Worm (Caenorhabditis elegans) whole organism, L4/young adult: ENCODE results near the gene sec-61.G.

ENCODE experiments used
- W03F9.2 ChIP-seq: fragments of 150-350 bp; optimal IDR thresholded peaks from 2 replicates; lab custom pipeline; 2014; ENCODE audit warnings: missing biosample characterization, missing genetic modification characterization
- dao-5 ChIP-seq: sonication (generic microtip); optimal IDR thresholded peaks from 2 replicates; lab custom pipeline; 2016; ENCODE audit warnings: missing genotype, missing genetic modification characterization, moderate library complexity, missing compliant biosample characterization
- him-1 ChIP-seq: sonication (generic microtip); optimal IDR thresholded peaks from 2 replicates; lab custom pipeline; 2016; ENCODE audit warnings: missing genotype, missing genetic modification reagents, missing genetic modification characterization, missing compliant biosample characterization

The sec-61.G gene

DNA sequence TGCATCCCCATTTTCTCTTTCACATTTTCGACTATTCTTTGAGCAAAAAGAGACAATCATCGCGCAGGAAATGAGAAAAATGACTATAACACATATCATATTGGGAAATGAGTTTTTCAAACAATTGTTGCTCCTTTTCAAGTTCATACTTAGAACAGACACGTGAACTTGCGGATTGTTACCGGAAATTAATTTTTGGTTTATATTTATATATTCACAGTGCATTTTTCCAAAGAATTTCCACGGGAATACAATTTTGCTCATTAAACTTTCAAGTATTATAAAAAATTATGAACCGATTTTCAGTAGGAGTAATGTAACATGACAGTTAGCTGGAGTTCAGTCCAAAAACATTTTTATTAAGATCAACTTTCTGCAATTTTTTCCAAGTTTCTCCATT is 26.3 kb upstream of the sec-61.G start, which contains the start of gene F58B4.7:
F58B4.7 (minus strand) TSS at position 101 of the 400 bp plus-strand sequence.
- TF ChIP-seq W03F9.2 (tag; lab: Kevin White, UChicago) = no peak
- no peak for TF ChIP-seq dao-5 (tag; lab: Kevin White, UChicago)

DNA sequence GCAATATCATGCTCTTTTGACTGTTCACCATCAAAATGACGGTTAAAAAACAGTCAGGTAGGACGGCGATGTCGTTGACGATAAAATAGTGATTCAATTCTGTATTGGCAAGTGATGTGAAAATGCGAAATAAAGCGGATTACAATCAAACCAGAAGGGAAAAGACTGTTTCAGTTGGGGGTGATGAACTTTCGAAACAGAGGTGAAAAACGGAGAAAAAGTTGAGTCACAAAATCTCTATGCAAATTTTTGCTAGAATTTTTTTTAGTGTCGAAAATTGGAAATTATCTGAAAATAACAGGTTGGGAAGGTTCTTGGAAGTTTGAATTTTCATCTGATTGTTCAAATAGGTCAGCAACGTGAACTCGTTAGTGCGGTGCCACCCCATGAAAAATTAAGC is 24.8 kb upstream of the sec-61.G start, which contains the start of gene nas-31:
nas-31 (minus strand) TSS at position 101 of the 400 bp plus-strand sequence.
- TF ChIP-seq dao-5 (tag; lab: Kevin White, UChicago) (no peak), him-1 (tag; lab: Kevin White, UChicago) (no peak), W03F9.2 (tag; lab: Kevin White, UChicago) (no peak)

DNA sequence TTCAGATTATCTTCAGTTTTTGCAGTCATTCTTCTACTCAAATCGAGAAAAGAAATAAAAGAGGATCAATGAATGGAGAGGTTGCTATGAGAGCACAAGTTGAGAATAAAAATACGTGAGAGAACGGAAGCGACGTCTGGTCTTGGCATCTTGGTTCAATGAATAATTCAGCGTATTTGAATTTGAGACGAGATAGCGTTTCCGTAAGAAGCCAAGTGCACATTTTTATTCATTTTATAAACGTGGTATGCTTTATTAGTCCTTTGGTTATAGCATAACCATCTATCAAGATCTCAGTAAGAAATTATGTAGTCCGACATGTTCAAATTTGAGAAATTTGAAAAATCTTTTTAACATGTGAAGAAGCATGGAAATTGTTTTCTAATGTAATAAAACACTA is 21.4 kb upstream of the sec-61.G start, which contains the start of gene F58B4.2:
F58B4.2 (minus strand) TSS at position 101 of the 400 bp plus-strand sequence.
- TF ChIP-seq dao-5 (tag; lab: Kevin White, UChicago) = no peak
- TF ChIP-seq him-1 (tag; lab: Kevin White, UChicago) = no peak
- TF ChIP-seq W03F9.2 (tag; lab: Kevin White, UChicago) = no peak

DNA sequence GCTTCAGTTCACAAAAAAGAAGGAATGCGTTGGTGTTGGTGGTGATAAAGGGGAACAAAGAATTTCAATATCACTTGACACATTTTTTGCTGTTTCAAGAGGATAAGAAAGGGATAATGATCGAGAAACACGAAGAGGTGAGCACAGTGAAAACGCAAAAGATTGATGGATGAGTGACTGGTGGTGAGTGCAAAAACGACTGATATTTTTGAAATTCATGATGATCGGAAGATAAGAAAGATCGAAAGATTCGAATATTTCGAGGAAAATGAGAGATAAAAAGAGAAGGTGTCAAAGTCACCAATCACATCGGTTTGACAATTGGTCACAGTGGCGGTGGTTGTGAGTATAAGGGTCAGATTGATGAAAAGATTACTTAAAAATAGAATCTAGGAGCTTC is 19.0 kb upstream of the sec-61.G start:
- TF ChIP-seq him-1 (tag; lab: Kevin White, UChicago) = no peak
- TF ChIP-seq dao-5 (tag; lab: Kevin White, UChicago) = no peak
- no peak for TF ChIP-seq W03F9.2 (tag; lab: Kevin White, UChicago)

DNA sequence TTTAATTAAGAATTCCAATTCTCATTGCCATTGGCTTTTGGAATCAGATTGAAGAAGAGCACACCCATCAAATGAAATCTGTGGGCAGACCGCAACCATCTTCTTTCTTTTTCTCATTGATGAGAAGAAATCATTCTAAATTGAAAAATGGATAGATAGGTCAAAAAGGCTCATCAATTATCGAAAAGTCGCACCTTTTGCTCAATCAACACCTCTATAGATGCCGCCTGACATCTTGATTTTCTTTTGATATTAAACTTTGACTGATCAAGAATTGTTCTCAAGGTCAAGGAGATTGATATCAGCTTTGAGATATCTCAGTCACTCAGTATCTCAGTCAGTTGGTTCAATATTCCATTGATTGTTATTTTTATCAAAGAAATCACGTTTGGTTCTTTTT is 13.0 kb upstream of the sec-61.G start:
- no peak for TF ChIP-seq him-1 (tag; lab: Kevin White, UChicago)
- no peak for TF ChIP-seq W03F9.2 (tag; lab: Kevin White, UChicago)
- no peak for TF ChIP-seq dao-5 (tag; lab: Kevin White, UChicago)

DNA sequence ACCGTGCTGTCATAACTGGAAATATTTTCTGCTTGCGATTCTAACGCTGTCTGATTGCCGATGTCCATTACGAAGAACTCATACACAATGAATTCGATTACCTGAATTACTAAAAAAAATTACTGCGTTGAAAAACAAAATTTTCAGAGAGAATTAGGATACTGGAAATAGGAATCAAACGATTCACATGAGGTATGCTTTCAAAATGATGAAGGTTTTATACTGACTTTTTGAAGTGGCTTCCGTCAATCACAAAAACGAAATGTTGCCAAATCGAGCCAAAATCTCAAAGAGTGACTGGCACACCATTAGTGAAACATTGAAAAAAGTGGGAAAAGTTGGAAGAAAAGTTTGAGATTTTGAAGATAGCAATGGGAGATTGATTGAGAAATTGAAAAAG is 12.1 kb upstream of the sec-61.G start, which contains the start of gene zzz-1:
zzz-1 (minus strand) TSS at position 101 of the 400 bp plus-strand sequence.
- TF ChIP-seq W03F9.2 (tag; lab: Kevin White, UChicago) = no peak
- no peak for TF ChIP-seq dao-5 (tag; lab: Kevin White, UChicago)
- no peak for TF ChIP-seq him-1 (tag; lab: Kevin White, UChicago)

DNA sequence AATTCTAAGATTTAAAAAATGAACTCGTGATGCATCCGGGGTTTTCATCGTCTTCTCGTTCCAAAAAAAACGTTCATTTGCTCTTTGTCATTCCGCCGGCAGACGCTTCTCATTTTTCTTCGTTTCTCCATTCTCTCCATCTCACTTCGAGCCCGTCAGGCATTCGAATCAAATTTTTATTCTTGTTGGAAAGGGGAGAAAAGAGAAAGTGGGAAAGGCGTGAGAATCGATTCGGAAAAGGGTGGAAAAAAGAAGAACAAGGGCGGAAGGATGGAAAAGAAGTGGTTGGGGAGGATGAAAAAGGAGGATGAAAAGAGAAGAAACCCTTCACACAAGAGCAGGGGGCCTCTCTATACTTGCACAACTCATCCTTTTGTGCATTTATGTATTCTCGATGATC is 7.9 kb upstream of the sec-61.G start:
- TF ChIP-seq W03F9.2 (tag; lab: Kevin White, UChicago) = no peak
- no peak for TF ChIP-seq him-1 (tag; lab: Kevin White, UChicago)
- no peak for TF ChIP-seq dao-5 (tag; lab: Kevin White, UChicago)

DNA sequence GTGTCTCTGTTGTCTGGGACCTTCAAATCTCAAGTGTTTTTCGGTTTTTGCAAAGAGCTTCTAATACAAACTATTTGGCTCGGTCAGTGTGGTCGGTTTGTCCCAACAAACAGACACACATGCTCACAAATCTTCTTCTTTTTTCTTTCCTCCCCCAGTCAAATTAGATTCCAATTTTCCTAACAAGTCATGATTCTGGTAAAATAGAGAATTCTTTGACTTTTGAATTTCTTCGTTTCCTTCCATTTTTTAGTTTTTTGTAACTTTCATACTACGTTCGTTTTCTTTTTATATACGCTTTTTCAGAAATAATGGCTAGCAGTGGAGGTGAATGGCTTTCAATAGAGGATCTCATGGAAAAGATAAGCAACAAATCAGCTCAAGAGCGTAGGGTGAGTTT is 6.8 kb upstream of the sec-61.G start, which contains the start of gene F32D8.15:
F32D8.15 (plus strand) TSS at position 301 of the 400 bp plus-strand sequence.
- TF ChIP-seq W03F9.2 (tag; lab: Kevin White, UChicago) = no peak
- no peak for TF ChIP-seq him-1 (tag; lab: Kevin White, UChicago)
- no peak for TF ChIP-seq dao-5 (tag; lab: Kevin White, UChicago)

DNA sequence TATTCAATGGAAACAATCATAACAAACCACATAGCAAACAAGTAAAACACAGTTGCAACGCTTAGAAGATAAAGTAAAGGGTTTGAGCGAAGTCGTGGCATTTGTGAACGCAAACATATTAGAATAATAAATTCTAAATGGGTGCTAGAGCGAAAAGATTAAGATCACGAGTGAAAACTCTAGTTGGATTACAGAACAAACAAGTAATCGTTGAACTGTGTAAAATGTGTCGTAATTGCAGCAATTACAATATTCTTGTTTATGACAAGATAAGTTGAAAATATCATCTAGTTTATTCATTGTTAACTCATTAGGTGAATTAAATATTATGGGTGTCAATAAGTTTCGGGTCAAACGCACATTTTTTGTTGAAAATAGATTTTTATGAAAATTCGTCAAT is 5.7 kb upstream of the sec-61.G start, which contains the start of gene F32D8.8:
F32D8.8 (minus strand) TSS at position 101 of the 400 bp plus-strand sequence.
- TF ChIP-seq him-1 (tag; lab: Kevin White, UChicago) = no peak
- no peak for TF ChIP-seq dao-5 (tag; lab: Kevin White, UChicago)
- TF ChIP-seq W03F9.2 (tag; lab: Kevin White, UChicago) = no peak

DNA sequence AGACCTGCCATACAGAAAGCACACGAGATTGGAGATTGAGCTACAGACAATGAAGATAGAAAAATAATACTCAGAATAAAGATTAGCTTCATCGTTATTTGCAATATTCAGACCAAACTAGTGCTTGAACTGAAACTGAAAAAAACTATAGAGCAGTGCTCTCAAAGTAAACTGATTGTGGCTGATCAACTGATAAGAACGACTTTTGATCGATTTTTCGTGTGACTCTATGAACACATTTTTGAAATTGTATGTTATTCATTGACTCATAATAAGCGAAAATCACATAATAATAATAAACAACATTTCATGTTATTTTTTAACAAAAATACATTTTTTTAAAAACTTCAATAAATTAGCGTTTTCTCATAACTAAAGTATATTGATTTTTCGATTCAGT is 4.2 kb upstream of the sec-61.G start, which contains the start of gene spp-16:
spp-16 (minus strand) TSS at position 179 of the 400 bp plus-strand sequence.
- no peak for TF ChIP-seq dao-5 (tag; lab: Kevin White, UChicago)
- TF ChIP-seq W03F9.2 (tag; lab: Kevin White, UChicago) = no peak
- no peak for TF ChIP-seq him-1 (tag; lab: Kevin White, UChicago)

DNA sequence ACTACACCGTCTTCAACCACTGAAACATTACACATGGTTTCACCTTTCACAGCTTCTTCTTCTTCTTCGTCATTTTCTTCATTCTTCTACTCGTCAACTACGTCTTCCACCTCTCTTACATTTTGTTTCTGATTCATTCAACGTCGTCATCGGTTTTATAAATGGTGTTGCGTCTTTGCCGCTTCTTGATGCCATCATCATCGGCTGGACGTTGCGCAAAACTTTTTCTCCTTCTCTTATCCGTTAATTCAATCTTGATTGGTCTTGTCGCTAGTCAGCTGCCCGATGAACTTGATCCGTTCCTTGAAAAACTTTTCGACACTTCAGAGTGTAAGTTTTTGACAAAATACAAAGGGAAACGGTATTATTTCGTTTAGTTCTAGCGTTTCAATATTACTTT is 1.7 kb upstream of the sec-61.G start:
- TF ChIP-seq W03F9.2 (tag; lab: Kevin White, UChicago) = no peak
- no peak for TF ChIP-seq dao-5 (tag; lab: Kevin White, UChicago)
- TF ChIP-seq him-1 (tag; lab: Kevin White, UChicago) = no peak

DNA sequence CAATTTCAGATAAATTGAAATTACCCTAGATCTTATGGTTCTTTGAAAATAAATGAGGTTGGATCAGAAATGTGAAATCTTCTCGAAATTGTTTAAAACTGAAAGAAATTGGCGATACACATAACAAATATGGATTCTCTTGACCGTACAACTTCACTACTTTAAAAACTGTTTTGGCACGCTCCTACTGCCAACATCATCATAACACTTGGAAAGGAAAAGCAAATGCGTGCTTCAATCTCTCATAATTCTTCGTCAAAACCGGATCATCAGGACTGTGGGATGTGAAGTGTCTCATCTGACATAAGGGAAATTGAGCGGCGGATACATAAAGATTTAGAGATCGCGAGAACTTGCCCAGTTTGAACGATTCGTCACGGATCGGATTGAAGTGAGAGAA is 1.2 kb upstream of the sec-61.G start, which contains the start of gene F32D8.7:
F32D8.7 (plus strand) TSS at position 329 of the 400 bp plus-strand sequence.
- TF ChIP-seq him-1 (tag; lab: Kevin White, UChicago) (no peak), dao-5 (tag; lab: Kevin White, UChicago) (no peak), W03F9.2 (tag; lab: Kevin White, UChicago) (no peak)

DNA sequence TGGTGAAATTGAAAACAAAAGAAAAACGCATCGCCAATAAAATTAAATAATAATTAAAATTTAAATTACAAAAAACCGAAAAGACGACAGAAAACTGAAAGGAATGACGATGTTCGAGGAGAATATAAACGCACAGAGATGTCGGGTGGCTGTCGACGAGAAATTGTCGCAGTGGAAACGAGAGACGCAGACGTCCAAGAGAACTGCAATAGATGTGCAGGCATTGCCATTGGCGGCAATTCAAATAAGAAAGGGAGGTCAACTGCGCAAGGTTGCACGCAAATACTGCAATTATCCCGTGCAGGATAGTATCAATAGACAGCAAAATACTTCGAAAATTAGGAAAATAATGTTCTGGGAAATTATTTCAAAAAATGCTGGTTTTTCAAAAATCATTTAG is 229 bp upstream of the sec-61.G start:
- TF ChIP-seq him-1 (tag; lab: Kevin White, UChicago) (peak; percentile 97), W03F9.2 (tag; lab: Kevin White, UChicago) (peak; percentile 97), dao-5 (tag; lab: Kevin White, UChicago) (peak; percentile 43)

DNA sequence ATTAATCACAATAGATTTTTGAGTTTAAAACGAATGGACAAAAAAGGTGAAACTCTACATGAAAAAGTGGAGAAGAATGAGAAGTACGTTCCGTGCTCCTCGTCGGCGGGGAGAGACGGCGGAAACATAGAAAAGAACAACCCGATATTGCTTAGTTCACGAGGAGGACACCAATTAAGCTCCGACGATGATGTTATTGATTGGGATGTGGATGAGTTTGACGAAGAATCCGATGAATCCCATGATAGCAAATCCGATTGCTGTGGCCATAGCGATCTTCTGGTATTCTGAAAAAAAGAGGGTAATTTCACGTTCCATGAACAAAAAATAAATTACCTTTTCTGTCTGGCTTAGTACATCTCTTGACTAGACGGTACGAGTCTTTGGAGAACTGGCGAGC is 237 bp downstream of the sec-61.G start:
- no peak for TF ChIP-seq him-1 (tag; lab: Kevin White, UChicago)
- no peak for TF ChIP-seq dao-5 (tag; lab: Kevin White, UChicago)
- no peak for TF ChIP-seq W03F9.2 (tag; lab: Kevin White, UChicago)
